Worm (Caenorhabditis elegans) whole organism, young adult: ENCODE measurements around the gene lmd-3.

Experiments
- ama-1 ChIP-seq, 3 experiments: fragments of 150-350 bp in 1 of 3; sonication (generic microtip) in 2 of 3; optimal IDR thresholded peaks; 2 replicates each; lab custom pipeline; 2014 to 2018; ENCODE audit warnings: missing biosample characterization in 2 of 3, missing genetic modification characterization in 2 of 3, missing genetic modification reagents in 2 of 3
- dox-1 ChIP-seq: fragments of 200-800 bp; sonication (Bioruptor generic); IDR thresholded peaks from 2 replicates; pipeline ENCODE4 v1.3.6; 2022; ENCODE audit warnings: missing genetic modification reagents, missing genetic modification characterization, missing compliant biosample characterization
- efl-1 ChIP-seq: fragments of 150-350 bp; optimal IDR thresholded peaks from 2 replicates; lab custom pipeline; 2014; ENCODE audit warnings: missing biosample characterization, missing genetic modification reagents, missing genetic modification characterization
- egl-44 ChIP-seq: fragments of 200-800 bp; sonication (Bioruptor generic); IDR thresholded peaks from 2 replicates; pipeline ENCODE4 v1.3.6; 2022; ENCODE audit warnings: missing genetic modification reagents, missing genetic modification characterization, missing compliant biosample characterization
- him-1 ChIP-seq: sonication (generic microtip); optimal IDR thresholded peaks from 2 replicates; lab custom pipeline; 2016; ENCODE audit warnings: missing genotype, missing genetic modification reagents, missing genetic modification characterization, missing compliant biosample characterization
- lin-54 ChIP-seq: fragments of 200-800 bp; sonication (Bioruptor generic); optimal IDR thresholded peaks from 2 replicates; lab custom pipeline; 2018; ENCODE audit warnings: mild to moderate bottlenecking, missing genetic modification characterization, missing compliant biosample characterization
- sea-2 ChIP-seq: fragments of 200-800 bp; sonication (Bioruptor generic); IDR thresholded peaks from 2 replicates; pipeline ENCODE4 v1.3.6; 2022; ENCODE audit warnings: missing genetic modification characterization, missing compliant biosample characterization
- tbx-9 ChIP-seq: sonication (generic microtip); optimal IDR thresholded peaks from 2 replicates; lab custom pipeline; 2016; ENCODE audit warnings: borderline replicate concordance, missing genetic modification characterization, inconsistent platforms, missing compliant biosample characterization
- unc-62 ChIP-seq: fragments of 150-350 bp; optimal IDR thresholded peaks from 2 replicates; lab custom pipeline; 2014; ENCODE audit warnings: missing biosample characterization, missing genetic modification reagents, missing genetic modification characterization

DNA sequence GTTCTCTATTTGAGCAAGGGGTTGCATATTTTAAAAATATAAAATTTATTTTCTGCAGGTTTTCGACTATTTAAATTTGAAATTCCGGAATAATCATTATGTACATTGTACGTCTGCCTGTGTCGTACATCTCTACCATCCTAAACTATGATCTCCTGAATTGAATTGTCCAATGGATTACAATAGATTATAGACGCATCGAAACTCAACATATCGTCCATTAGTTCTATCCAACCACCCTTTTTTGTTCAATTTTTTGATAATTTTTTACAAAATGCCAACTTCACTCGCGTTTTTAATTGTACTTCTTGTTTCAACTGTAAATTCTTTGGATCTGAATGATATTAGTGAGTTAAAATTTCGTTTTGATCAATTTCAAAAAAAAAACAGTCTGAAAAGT is 34.2 kb downstream of the lmd-3 start, which contains the start of gene F52E1.2:
- TF ChIP-seq unc-62 (GFP tag; lab: Kevin White, UChicago) (no peak), tbx-9 (tag; lab: Kevin White, UChicago) (no peak), lin-54 (no peak), him-1 (tag; lab: Kevin White, UChicago) (no peak), egl-44 (no peak), efl-1 (GFP tag; lab: Kevin White, UChicago) (no peak), dox-1 (GFP tag; lab: Robert Waterston, UW) (no peak), sea-2 (GFP tag; lab: Robert Waterston, UW) (no peak), ama-1 (optimal IDR thresholded peaks at IDR 0.05; lab: Kevin White, UChicago) (no peak), ama-1 (GFP tag; optimal IDR thresholded peaks at IDR 0.05; lab: Kevin White, UChicago) (no peak)
